Worm (Caenorhabditis elegans) whole organism, L1 larva: Measurements from ENCODE around the gene F13C5.5.
A peak's percentile ranks its signal among the peaks of the same experiment; 100 is the strongest.

Experiments
- irx-1 ChIP-seq: sonication (generic microtip); optimal IDR thresholded peaks from 2 replicates; lab custom pipeline; 2016; ENCODE audit warnings: missing genetic modification characterization, missing compliant biosample characterization
- lin-13 ChIP-seq: fragments of 150-350 bp; optimal IDR thresholded peaks from 2 replicates; lab custom pipeline; 2014; ENCODE audit warnings: missing biosample characterization, missing genetic modification reagents, missing genetic modification characterization
- nhr-11 ChIP-seq: fragments of 150-350 bp; optimal IDR thresholded peaks from 2 replicates; lab custom pipeline; 2014; ENCODE audit warnings: missing biosample characterization, missing genetic modification characterization
- tbx-2 ChIP-seq: sonication (generic microtip); optimal IDR thresholded peaks from 2 replicates; lab custom pipeline; 2016; ENCODE audit warnings: missing genetic modification characterization, missing compliant biosample characterization
- unc-130 ChIP-seq: fragments of 150-350 bp; optimal IDR thresholded peaks from 2 replicates; lab custom pipeline; 2017; ENCODE audit warnings: missing biosample characterization, missing genetic modification characterization, inconsistent platforms
- zag-1 ChIP-seq: fragments of 150-350 bp; optimal IDR thresholded peaks from 2 replicates; lab custom pipeline; 2014; ENCODE audit warnings: missing biosample characterization, missing genetic modification characterization

ce11 chrX:573270-573669 is 35.0 kb downstream of the F13C5.5 start:
- TF ChIP-seq zag-1 (tag; lab: Kevin White, UChicago), result no peak
- TF ChIP-seq tbx-2 (tag; lab: Kevin White, UChicago), result peak; percentile 30
- TF ChIP-seq unc-130 (tag; lab: Kevin White, UChicago), result no peak
- no peak for TF ChIP-seq lin-13 (GFP tag; lab: Kevin White, UChicago)
- peak; percentile 43 for TF ChIP-seq irx-1 (tag; lab: Kevin White, UChicago)
- TF ChIP-seq nhr-11 (tag; lab: Kevin White, UChicago), result no peak
